Worm (Caenorhabditis elegans): ENCODE data around the gene T11F9.21.

The T11F9.21 gene

ce11 chrV:11514677-11515076, 22.1 kb downstream of the T11F9.21 start, which contains the start of gene C55A6.6:
C55A6.6 (minus strand) TSS chrV:11514737.
- no peak for TF ChIP-seq hmbx-1 (tag; optimal IDR thresholded peaks at IDR 0.05)
- TF ChIP-seq sea-1 (GFP tag; conservative IDR thresholded peaks at IDR 0.05): no peak
- TF ChIP-seq B0310.2 (tag; optimal IDR thresholded peaks at IDR 0.05): no peak
- TF ChIP-seq ama-1 (optimal IDR thresholded peaks at IDR 0.05): no peak
- TF ChIP-seq hmg-4 (GFP tag; optimal IDR thresholded peaks at IDR 0.05): no peak

- TF ChIP-seq ceh-13 (GFP tag; optimal IDR thresholded peaks at IDR 0.05) (no peak), B0310.2 (tag; optimal IDR thresholded peaks at IDR 0.05) (no peak), hmbx-1 (tag; optimal IDR thresholded peaks at IDR 0.05) (no peak), ets-7 (tag; optimal IDR thresholded peaks at IDR 0.05) (no peak), tbx-37 (GFP tag; conservative IDR thresholded peaks at IDR 0.05) (no peak), hnd-1 (tag; optimal IDR thresholded peaks at IDR 0.05) (no peak)
These were observed 22.6 kb downstream of the T11F9.21 start for ce11 chrV:11515145-11515544.

ce11 chrV:11516141-11516591, 23.6 kb downstream of the T11F9.21 start, which contains the start of gene sdz-8:
sdz-8 (minus strand) TSS chrV:11516191.
- TF ChIP-seq tbx-37 (GFP tag; conservative IDR thresholded peaks at IDR 0.05) (no peak), ama-1 (optimal IDR thresholded peaks at IDR 0.05) (no peak), aly-1 (tag; optimal IDR thresholded peaks at IDR 0.05) (no peak), hnd-1 (tag; optimal IDR thresholded peaks at IDR 0.05) (no peak), hmbx-1 (tag; optimal IDR thresholded peaks at IDR 0.05) (no peak), flt-1 (GFP tag; IDR thresholded peaks at IDR 0.05) (no peak), ceh-13 (GFP tag; optimal IDR thresholded peaks at IDR 0.05) (no peak), sea-1 (GFP tag; conservative IDR thresholded peaks at IDR 0.05) (no peak), scrt-1 (GFP tag; IDR thresholded peaks at IDR 0.05) (no peak)

- TF ChIP-seq tbx-37 (GFP tag; conservative IDR thresholded peaks at IDR 0.05) (no peak), ets-7 (tag; optimal IDR thresholded peaks at IDR 0.05) (no peak), pes-1 (GFP tag; IDR thresholded peaks at IDR 0.05) (no peak), ceh-36 (tag; optimal IDR thresholded peaks at IDR 0.05) (no peak), F13C5.2 (tag; optimal IDR thresholded peaks at IDR 0.05) (no peak), aly-1 (tag; optimal IDR thresholded peaks at IDR 0.05) (no peak), ama-1 (optimal IDR thresholded peaks at IDR 0.05) (no peak)
These were observed 25.2 kb downstream of the T11F9.21 start, which contains the start of gene C55A6.4 for ce11 chrV:11517789-11518188. C55A6.4 (minus strand) TSS chrV:11517889.

- no peak for TF ChIP-seq ceh-13 (GFP tag; optimal IDR thresholded peaks at IDR 0.05)
- no peak for TF ChIP-seq ama-1 (optimal IDR thresholded peaks at IDR 0.05)
- TF ChIP-seq B0310.2 (tag; optimal IDR thresholded peaks at IDR 0.05): no peak
- TF ChIP-seq aly-1 (tag; optimal IDR thresholded peaks at IDR 0.05): no peak
- TF ChIP-seq scrt-1 (GFP tag; IDR thresholded peaks at IDR 0.05): no peak
- no peak for TF ChIP-seq hmg-4 (GFP tag; optimal IDR thresholded peaks at IDR 0.05)
- no peak for TF ChIP-seq hmbx-1 (tag; optimal IDR thresholded peaks at IDR 0.05)
- no peak for TF ChIP-seq pes-1 (GFP tag; IDR thresholded peaks at IDR 0.05)
- no peak for TF ChIP-seq tbx-37 (GFP tag; conservative IDR thresholded peaks at IDR 0.05)
- TF ChIP-seq tra-4 (tag; optimal IDR thresholded peaks at IDR 0.05): no peak
- TF ChIP-seq hnd-1 (tag; optimal IDR thresholded peaks at IDR 0.05): no peak
- TF ChIP-seq tbx-11 (GFP tag; IDR thresholded peaks at IDR 0.05): no peak
- no peak for TF ChIP-seq ceh-36 (tag; optimal IDR thresholded peaks at IDR 0.05)
- TF ChIP-seq flt-1 (GFP tag; IDR thresholded peaks at IDR 0.05): no peak
- TF ChIP-seq F13C5.2 (tag; optimal IDR thresholded peaks at IDR 0.05): no peak
- TF ChIP-seq sea-1 (GFP tag; conservative IDR thresholded peaks at IDR 0.05): no peak
- TF ChIP-seq ets-7 (tag; optimal IDR thresholded peaks at IDR 0.05): no peak
These were observed 27.7 kb downstream of the T11F9.21 start, which contains the start of the genes C55A6.11 and C55A6.7 for ce11 chrV:11520215-11520614. C55A6.11 (plus strand) TSS chrV:11520515. C55A6.7 (minus strand) TSS chrV:11520530.

- peak; percentile 40 for TF ChIP-seq ceh-36 (tag; optimal IDR thresholded peaks at IDR 0.05)
- TF ChIP-seq tbx-37 (GFP tag; conservative IDR thresholded peaks at IDR 0.05): peak; percentile 61
- no peak for TF ChIP-seq scrt-1 (GFP tag; IDR thresholded peaks at IDR 0.05)
- peak; percentile 83 for TF ChIP-seq F13C5.2 (tag; optimal IDR thresholded peaks at IDR 0.05)
- 0 out of 2 replicates have a peak, but pooled peaks have one; percentile 23 for TF ChIP-seq sea-1 (GFP tag; conservative IDR thresholded peaks at IDR 0.05)
- peak; percentile 27 for TF ChIP-seq hmg-4 (GFP tag; optimal IDR thresholded peaks at IDR 0.05)
- no peak for TF ChIP-seq ets-7 (tag; optimal IDR thresholded peaks at IDR 0.05)
- TF ChIP-seq aly-1 (tag; optimal IDR thresholded peaks at IDR 0.05): no peak
- 0 out of 2 replicates have a peak, but pooled peaks have one; percentile 23 for TF ChIP-seq flt-1 (GFP tag; IDR thresholded peaks at IDR 0.05)
These were observed 28.9 kb downstream of the T11F9.21 start, which contains the start of gene pafo-1 for ce11 chrV:11521448-11521847. pafo-1 (plus strand) TSS chrV:11521703.

- TF ChIP-seq pes-1 (GFP tag; IDR thresholded peaks at IDR 0.05) (no peak), F13C5.2 (tag; optimal IDR thresholded peaks at IDR 0.05) (no peak), B0310.2 (tag; optimal IDR thresholded peaks at IDR 0.05) (no peak), ceh-36 (tag; optimal IDR thresholded peaks at IDR 0.05) (no peak), flt-1 (GFP tag; IDR thresholded peaks at IDR 0.05) (no peak), ama-1 (optimal IDR thresholded peaks at IDR 0.05) (no peak), hnd-1 (tag; optimal IDR thresholded peaks at IDR 0.05) (no peak), aly-1 (tag; optimal IDR thresholded peaks at IDR 0.05) (no peak), hmbx-1 (tag; optimal IDR thresholded peaks at IDR 0.05) (no peak), ets-7 (tag; optimal IDR thresholded peaks at IDR 0.05) (no peak), tbx-37 (GFP tag; conservative IDR thresholded peaks at IDR 0.05) (no peak), tbx-11 (GFP tag; IDR thresholded peaks at IDR 0.05) (no peak), ceh-13 (GFP tag; optimal IDR thresholded peaks at IDR 0.05) (no peak), sea-1 (GFP tag; conservative IDR thresholded peaks at IDR 0.05) (no peak), tra-4 (tag; optimal IDR thresholded peaks at IDR 0.05) (no peak), hmg-4 (GFP tag; optimal IDR thresholded peaks at IDR 0.05) (no peak), scrt-1 (GFP tag; IDR thresholded peaks at IDR 0.05) (no peak)
These were observed 32.8 kb downstream of the T11F9.21 start for ce11 chrV:11525338-11525737.

Data from whole organism, early embryonic.